Worm (Caenorhabditis elegans) whole organism, L2 larva: ENCODE measurements around the gene C34D4.4.

Experiments used
- R02D3.7 ChIP-seq: fragments of 150-350 bp; optimal IDR thresholded peaks from 2 replicates; lab custom pipeline; 2014; ENCODE audit warnings: missing biosample characterization, missing genetic modification characterization
- aly-2 ChIP-seq: fragments of 150-350 bp; optimal IDR thresholded peaks from 2 replicates; lab custom pipeline; 2014; ENCODE audit warnings: missing biosample characterization, missing genetic modification characterization
- ceh-82 ChIP-seq: fragments of 150-350 bp; optimal IDR thresholded peaks from 2 replicates; lab custom pipeline; 2014; ENCODE audit warnings: missing biosample characterization, missing genetic modification characterization
- dmd-4 ChIP-seq: sonication (generic microtip); optimal IDR thresholded peaks from 2 replicates; lab custom pipeline; 2017; ENCODE audit warnings: missing biosample characterization, missing genetic modification characterization
- elt-3 ChIP-seq: sonication (generic microtip); optimal IDR thresholded peaks from 2 replicates; lab custom pipeline; 2017; ENCODE audit warnings: missing biosample characterization, missing genetic modification characterization
- lin-39 ChIP-seq: fragments of 150-350 bp; optimal IDR thresholded peaks from 2 replicates; lab custom pipeline; 2014; ENCODE audit warnings: missing biosample characterization, missing genetic modification reagents, missing genetic modification characterization
- mab-5 ChIP-seq: fragments of 150-350 bp; optimal IDR thresholded peaks from 2 replicates; lab custom pipeline; 2014; ENCODE audit warnings: missing biosample characterization, missing genetic modification characterization
- nhr-11 ChIP-seq: fragments of 150-350 bp; optimal IDR thresholded peaks from 2 replicates; lab custom pipeline; 2014; ENCODE audit warnings: missing biosample characterization, missing genetic modification characterization
- nhr-237 ChIP-seq: fragments of 150-350 bp; optimal IDR thresholded peaks from 2 replicates; lab custom pipeline; 2014; ENCODE audit warnings: missing biosample characterization, missing genetic modification characterization
- nhr-77 ChIP-seq: fragments of 150-350 bp; optimal IDR thresholded peaks from 2 replicates; lab custom pipeline; 2014; ENCODE audit warnings: missing biosample characterization, missing genetic modification characterization
- unc-55 ChIP-seq: fragments of 150-350 bp; sonication (generic microtip); optimal IDR thresholded peaks from 3 replicates; lab custom pipeline; 2014; ENCODE audit warnings: missing biosample characterization, missing genetic modification reagents, missing genetic modification characterization
- unc-62 ChIP-seq: fragments of 150-350 bp; optimal IDR thresholded peaks from 2 replicates; lab custom pipeline; 2014; ENCODE audit warnings: missing biosample characterization, missing genetic modification reagents, missing genetic modification characterization

- no peak for TF ChIP-seq lin-39 (tag; lab: Kevin White, UChicago)
- no peak for TF ChIP-seq aly-2 (tag; lab: Kevin White, UChicago)
- TF ChIP-seq unc-55, result no peak
- TF ChIP-seq mab-5 (tag; lab: Kevin White, UChicago), result no peak
- TF ChIP-seq R02D3.7 (tag; lab: Kevin White, UChicago), result no peak
- TF ChIP-seq dmd-4 (tag; lab: Kevin White, UChicago), result no peak
- TF ChIP-seq nhr-237, result no peak
- TF ChIP-seq unc-62 (GFP tag; lab: Kevin White, UChicago), result no peak
- no peak for TF ChIP-seq nhr-11 (tag; lab: Kevin White, UChicago)
- TF ChIP-seq nhr-77 (tag; lab: Kevin White, UChicago), result no peak
- no peak for TF ChIP-seq ceh-82 (tag; lab: Kevin White, UChicago)
- no peak for TF ChIP-seq elt-3 (tag; lab: Kevin White, UChicago)
Measured at ce11 chrIV:7154356-7154755, 5.2 kb downstream of the C34D4.4 start, which contains the start of gene C34D4.2.
